Worm (Caenorhabditis elegans): ENCODE results near the gene F13H8.11.

DNA sequence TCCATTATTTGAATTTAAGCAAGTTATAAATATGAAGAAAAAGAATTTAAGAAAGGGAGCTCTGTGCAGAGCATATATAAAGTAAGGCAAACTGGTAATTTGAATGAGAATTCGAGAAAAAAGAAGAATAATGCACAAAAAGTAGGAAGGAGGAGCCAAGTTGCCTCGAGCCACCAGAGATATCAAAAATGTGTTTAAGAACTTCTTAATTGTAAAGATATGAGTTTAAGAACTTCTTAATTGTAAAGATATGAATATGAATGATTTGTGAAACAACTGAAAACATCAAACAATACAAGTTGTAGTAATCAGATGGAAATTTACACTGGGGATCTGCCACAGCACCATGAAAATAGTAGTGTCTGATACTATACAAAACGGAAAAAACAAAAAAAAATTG is 27.0 kb upstream of the F13H8.11 start, which contains the start of gene F13H8.6:
- TF ChIP-seq tbx-37 (GFP tag; conservative IDR thresholded peaks at IDR 0.05) = no peak
- no peak for TF ChIP-seq hmg-4 (GFP tag; optimal IDR thresholded peaks at IDR 0.05)
- TF ChIP-seq sea-1 (GFP tag; conservative IDR thresholded peaks at IDR 0.05) = no peak
- TF ChIP-seq aly-1 (tag; optimal IDR thresholded peaks at IDR 0.05) = no peak
- no peak for TF ChIP-seq ama-1 (optimal IDR thresholded peaks at IDR 0.05)
